Fruit fly (Drosophila melanogaster): ENCODE data around the gene CG17028.

The CG17028 gene

dm6 chr3L:16002116-16002716 lies 23.9 kb downstream of the CG17028 start:
- TF ChIP-seq kay (GFP tag; ENCODE audit: borderline replicate concordance), result peak; percentile 94
- TF ChIP-seq bab1 (GFP tag; optimal IDR thresholded peaks at IDR 0.05), result no peak
- TF ChIP-seq CG11617 (GFP tag; optimal IDR thresholded peaks at IDR 0.05), result peak; percentile 60
- TF ChIP-seq Mnt (GFP tag; optimal IDR thresholded peaks at IDR 0.05), result no peak
- peak; percentile 55 for TF ChIP-seq cic (GFP tag; optimal IDR thresholded peaks at IDR 0.05)
- no peak for TF ChIP-seq Clk (GFP tag; optimal IDR thresholded peaks at IDR 0.05)
- TF ChIP-seq CG5204 (GFP tag; optimal IDR thresholded peaks at IDR 0.05), result no peak
- TF ChIP-seq CG7101 (tag; optimal IDR thresholded peaks at IDR 0.05), result peak; percentile 50
- no peak for TF ChIP-seq pad (GFP tag; optimal IDR thresholded peaks at IDR 0.05)
- TF ChIP-seq ovo (GFP tag; optimal IDR thresholded peaks at IDR 0.05), result peak; percentile 41
- TF ChIP-seq CG1620 (GFP tag; optimal IDR thresholded peaks at IDR 0.05), result no peak
- no peak for TF ChIP-seq toe (GFP tag; optimal IDR thresholded peaks at IDR 0.05)
- TF ChIP-seq tj (GFP tag; optimal IDR thresholded peaks at IDR 0.05), result no peak
- no peak for TF ChIP-seq CG7045 (GFP tag; optimal IDR thresholded peaks at IDR 0.05)
- no peak for TF ChIP-seq cnc (optimal IDR thresholded peaks at IDR 0.05)
- no peak for TF ChIP-seq Crg-1 (GFP tag; optimal IDR thresholded peaks at IDR 0.05)
- peak; percentile 40 for TF ChIP-seq CG12768 (GFP tag; optimal IDR thresholded peaks at IDR 0.05)
- peak; percentile 79 for TF ChIP-seq CG33017 (tag; optimal IDR thresholded peaks at IDR 0.05)
- no peak for TF ChIP-seq CG14711 (tag; optimal IDR thresholded peaks at IDR 0.05)
- TF ChIP-seq Hr96 (GFP tag; optimal IDR thresholded peaks at IDR 0.05), result peak; percentile 20

- TF ChIP-seq CG11617 (GFP tag; optimal IDR thresholded peaks at IDR 0.05) (peak; percentile 44), Clk (GFP tag; optimal IDR thresholded peaks at IDR 0.05) (no peak), cnc (optimal IDR thresholded peaks at IDR 0.05) (no peak), bab1 (GFP tag; optimal IDR thresholded peaks at IDR 0.05) (peak; percentile 45), CG14711 (tag; optimal IDR thresholded peaks at IDR 0.05) (peak; percentile 49), Crg-1 (GFP tag; optimal IDR thresholded peaks at IDR 0.05) (no peak), CG5204 (GFP tag; optimal IDR thresholded peaks at IDR 0.05) (no peak), cic (GFP tag; optimal IDR thresholded peaks at IDR 0.05) (peak; percentile 68), CG7045 (GFP tag; optimal IDR thresholded peaks at IDR 0.05) (peak; percentile 25), pad (GFP tag; optimal IDR thresholded peaks at IDR 0.05) (no peak), tj (GFP tag; optimal IDR thresholded peaks at IDR 0.05) (peak; percentile 39), Mnt (GFP tag; optimal IDR thresholded peaks at IDR 0.05) (peak; percentile 62), Hr96 (GFP tag; optimal IDR thresholded peaks at IDR 0.05) (peak; percentile 22), ovo (GFP tag; optimal IDR thresholded peaks at IDR 0.05) (peak; percentile 35), CG7101 (tag; optimal IDR thresholded peaks at IDR 0.05) (peak; percentile 69), CG1620 (GFP tag; optimal IDR thresholded peaks at IDR 0.05) (peak; percentile 26), CG33017 (tag; optimal IDR thresholded peaks at IDR 0.05) (peak; percentile 15), CG12768 (GFP tag; optimal IDR thresholded peaks at IDR 0.05) (peak; percentile 71), toe (GFP tag; optimal IDR thresholded peaks at IDR 0.05) (peak; percentile 57)
Measured at dm6 chr3L:16004401-16005237, 26.3 kb downstream of the CG17028 start, which contains the start of the genes hzg and mRpS31. Gene hzg, minus strand, starts transcription at chr3L:16004736. Gene mRpS31, plus strand, starts transcription at chr3L:16005193.

- TF ChIP-seq Mnt (GFP tag; optimal IDR thresholded peaks at IDR 0.05) (no peak), bab1 (GFP tag; optimal IDR thresholded peaks at IDR 0.05) (no peak), toe (GFP tag; optimal IDR thresholded peaks at IDR 0.05) (no peak), Hr96 (GFP tag; optimal IDR thresholded peaks at IDR 0.05) (no peak), CG1620 (GFP tag; optimal IDR thresholded peaks at IDR 0.05) (no peak), cic (GFP tag; optimal IDR thresholded peaks at IDR 0.05) (peak; percentile 60), CG12768 (GFP tag; optimal IDR thresholded peaks at IDR 0.05) (no peak)
Measured at dm6 chr3L:16010176-16010575, 31.9 kb downstream of the CG17028 start.

dm6 chr3L:16011319-16012210 lies 33.2 kb downstream of the CG17028 start, which contains the start of gene mib1:
Gene mib1, minus strand, starts transcription at chr3L:16011812.
- peak; percentile 29 for TF ChIP-seq CG7101 (tag; optimal IDR thresholded peaks at IDR 0.05)
- peak; percentile 31 for TF ChIP-seq CG12768 (GFP tag; optimal IDR thresholded peaks at IDR 0.05)
- peak; percentile 53 for TF ChIP-seq pad (GFP tag; optimal IDR thresholded peaks at IDR 0.05)
- no peak for TF ChIP-seq kay (GFP tag; ENCODE audit: borderline replicate concordance)
- no peak for TF ChIP-seq CG1620 (GFP tag; optimal IDR thresholded peaks at IDR 0.05)
- no peak for TF ChIP-seq cnc (optimal IDR thresholded peaks at IDR 0.05)
- no peak for TF ChIP-seq CG5204 (GFP tag; optimal IDR thresholded peaks at IDR 0.05)
- peak; percentile 22 for TF ChIP-seq tj (GFP tag; optimal IDR thresholded peaks at IDR 0.05)
- TF ChIP-seq toe (GFP tag; optimal IDR thresholded peaks at IDR 0.05), result no peak
- TF ChIP-seq CG33017 (tag; optimal IDR thresholded peaks at IDR 0.05), result no peak
- peak; percentile 5 for TF ChIP-seq CG11617 (GFP tag; optimal IDR thresholded peaks at IDR 0.05)
- no peak for TF ChIP-seq CG7045 (GFP tag; optimal IDR thresholded peaks at IDR 0.05)
- peak; percentile 31 for TF ChIP-seq Hr96 (GFP tag; optimal IDR thresholded peaks at IDR 0.05)
- TF ChIP-seq bab1 (GFP tag; optimal IDR thresholded peaks at IDR 0.05), result peak; percentile 71
- TF ChIP-seq ovo (GFP tag; optimal IDR thresholded peaks at IDR 0.05), result peak; percentile 44
- peak; percentile 76 for TF ChIP-seq cic (GFP tag; optimal IDR thresholded peaks at IDR 0.05)
- TF ChIP-seq Clk (GFP tag; optimal IDR thresholded peaks at IDR 0.05), result no peak
- TF ChIP-seq CG14711 (tag; optimal IDR thresholded peaks at IDR 0.05), result peak; percentile 40
- TF ChIP-seq Mnt (GFP tag; optimal IDR thresholded peaks at IDR 0.05), result peak; percentile 30
- TF ChIP-seq Crg-1 (GFP tag; optimal IDR thresholded peaks at IDR 0.05), result no peak

Data from whole organism, adult.